Fruit fly (Drosophila melanogaster): Measurements from ENCODE around the gene GluRIID.

Gene GluRIID

DNA sequence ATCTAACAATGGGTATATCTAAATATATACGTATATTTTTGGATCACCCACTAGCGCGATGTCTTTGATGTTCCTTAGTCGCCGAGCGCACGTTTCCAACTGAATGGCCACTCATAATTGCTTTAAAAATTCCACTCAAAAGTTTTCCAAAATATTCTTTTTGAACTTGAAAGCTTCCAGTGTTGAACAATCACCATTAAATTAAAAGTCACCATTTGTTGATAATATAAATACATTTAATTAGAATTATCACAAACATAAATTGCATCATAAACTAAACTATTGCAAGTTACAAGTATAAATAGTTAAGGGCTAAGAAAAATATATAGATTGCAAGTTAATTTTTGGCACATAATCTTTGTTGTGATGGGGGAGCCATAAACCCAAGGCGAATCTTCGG, at the start of gene GluRIID:
TSS of gene GluRIID (minus strand) at position 101 of the 400 bp plus-strand sequence.
- TF ChIP-seq pan (optimal IDR thresholded peaks at IDR 0.05) = no peak
- TF ChIP-seq CG8478 (optimal IDR thresholded peaks at IDR 0.05) = no peak
- TF ChIP-seq Dll (optimal IDR thresholded peaks at IDR 0.05) = no peak
- no peak for TF ChIP-seq usp (GFP tag; optimal IDR thresholded peaks at IDR 0.05)
- no peak for TF ChIP-seq EcR (GFP tag; optimal IDR thresholded peaks at IDR 0.05)
- TF ChIP-seq psq (optimal IDR thresholded peaks at IDR 0.05) = no peak

DNA sequence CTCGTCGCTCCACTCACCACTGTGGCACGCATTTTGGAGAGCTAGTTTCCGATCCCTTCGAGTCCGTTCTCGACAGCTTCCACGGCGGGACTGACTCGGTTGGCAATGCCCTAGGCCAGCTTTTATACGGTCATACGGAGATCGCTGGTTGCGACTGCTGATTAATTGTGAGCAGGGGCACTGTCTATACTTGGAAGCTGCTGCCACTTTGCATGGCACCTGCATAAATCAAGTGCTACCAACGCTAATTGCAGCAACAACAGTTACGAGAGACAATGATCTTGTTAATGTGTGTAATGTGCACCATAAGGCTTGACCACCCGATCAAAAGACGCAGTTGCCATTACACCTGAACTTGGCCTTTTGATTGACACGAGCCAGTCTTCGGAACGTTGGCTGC, 25.0 kb upstream of the GluRIID start, which contains the start of gene CG4000:
TSS of gene CG4000 (minus strand) at position 101 of the 400 bp plus-strand sequence.
- no peak for TF ChIP-seq psq (optimal IDR thresholded peaks at IDR 0.05)
- no peak for TF ChIP-seq usp (GFP tag; optimal IDR thresholded peaks at IDR 0.05)
- no peak for TF ChIP-seq CG8478 (optimal IDR thresholded peaks at IDR 0.05)
- no peak for TF ChIP-seq Dll (optimal IDR thresholded peaks at IDR 0.05)
- TF ChIP-seq pan (optimal IDR thresholded peaks at IDR 0.05) = no peak
- no peak for TF ChIP-seq EcR (GFP tag; optimal IDR thresholded peaks at IDR 0.05)

DNA sequence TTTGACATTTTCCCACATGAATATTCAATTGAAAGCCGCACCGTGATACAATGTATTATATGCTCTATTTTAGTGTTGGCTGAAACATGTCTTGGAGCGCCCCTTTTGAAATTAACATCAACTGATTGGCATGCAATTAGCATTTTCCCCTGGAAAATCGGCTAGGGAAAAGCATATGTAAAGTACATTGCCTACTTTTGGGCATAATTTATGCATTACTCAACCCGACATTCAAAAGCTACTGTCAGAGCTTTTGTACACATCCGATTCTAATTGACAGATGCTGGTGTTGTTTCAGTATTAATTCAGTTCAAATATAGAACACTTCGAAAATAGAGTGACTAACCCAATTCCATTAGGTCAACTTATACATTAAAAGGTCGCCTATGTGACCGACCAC, 23.5 kb upstream of the GluRIID start:
- TF ChIP-seq CG8478 (optimal IDR thresholded peaks at IDR 0.05) (no peak), Dll (optimal IDR thresholded peaks at IDR 0.05) (no peak), EcR (GFP tag; optimal IDR thresholded peaks at IDR 0.05) (no peak), pan (optimal IDR thresholded peaks at IDR 0.05) (no peak), psq (optimal IDR thresholded peaks at IDR 0.05) (no peak), usp (GFP tag; optimal IDR thresholded peaks at IDR 0.05) (no peak)

DNA sequence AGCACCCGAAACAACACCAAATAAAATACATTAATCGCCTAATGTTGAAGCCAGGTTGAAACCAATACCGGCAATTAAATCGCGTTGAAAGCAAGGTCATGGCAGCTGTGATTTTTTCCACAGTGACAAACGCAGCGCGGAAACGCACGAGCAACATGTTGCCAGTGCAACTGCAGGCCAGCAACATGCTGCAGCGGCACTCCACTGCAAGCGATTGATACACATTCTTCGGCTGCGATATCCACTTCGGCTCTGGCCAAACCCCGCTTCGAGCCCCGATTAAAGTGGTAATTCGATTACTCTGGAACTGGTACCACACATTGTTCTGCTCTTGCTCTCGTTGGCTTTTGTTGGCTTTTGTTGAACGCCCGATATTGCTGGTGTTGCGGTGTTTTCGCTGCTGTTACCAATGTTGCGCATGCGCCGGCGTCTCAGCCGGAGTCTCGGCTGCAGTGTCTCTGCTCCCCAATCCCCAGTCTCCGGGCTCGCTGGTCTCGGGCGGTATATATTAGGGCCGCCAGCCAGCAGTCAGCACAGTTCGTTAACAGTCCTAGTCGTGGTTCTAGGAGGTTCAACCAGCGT, 16.9 kb upstream of the GluRIID start, which contains the start of gene Cpr92F:
TSS of gene Cpr92F (plus strand) at position 532 of the 582 bp plus-strand sequence.
- no peak for TF ChIP-seq Dll (optimal IDR thresholded peaks at IDR 0.05)
- TF ChIP-seq CG8478 (optimal IDR thresholded peaks at IDR 0.05) = no peak
- TF ChIP-seq usp (GFP tag; optimal IDR thresholded peaks at IDR 0.05) = no peak

DNA sequence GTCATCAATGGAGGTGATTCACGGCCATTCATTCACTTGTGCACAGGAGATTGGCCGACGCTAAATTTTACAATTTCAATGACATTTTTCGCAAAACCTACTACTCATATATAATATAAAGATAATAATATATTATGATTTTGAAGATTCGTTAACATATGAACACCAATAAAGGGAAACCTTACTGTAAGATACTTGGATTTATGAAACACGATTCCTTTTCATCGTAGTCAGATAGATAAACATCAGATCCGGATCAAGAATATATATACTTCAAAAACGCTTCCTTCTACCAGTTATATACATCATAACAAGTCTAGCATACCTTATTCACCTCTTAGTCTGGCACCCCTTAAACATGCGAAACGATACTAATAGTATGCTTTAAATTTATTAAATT, 7.6 kb upstream of the GluRIID start, which contains the start of gene Nep4:
TSS of gene Nep4 (minus strand) at position 101 of the 400 bp plus-strand sequence.
- TF ChIP-seq pan (optimal IDR thresholded peaks at IDR 0.05) (no peak), CG8478 (optimal IDR thresholded peaks at IDR 0.05) (no peak), usp (GFP tag; optimal IDR thresholded peaks at IDR 0.05) (no peak), Dll (optimal IDR thresholded peaks at IDR 0.05) (no peak), EcR (GFP tag; optimal IDR thresholded peaks at IDR 0.05) (no peak), psq (optimal IDR thresholded peaks at IDR 0.05) (no peak)

DNA sequence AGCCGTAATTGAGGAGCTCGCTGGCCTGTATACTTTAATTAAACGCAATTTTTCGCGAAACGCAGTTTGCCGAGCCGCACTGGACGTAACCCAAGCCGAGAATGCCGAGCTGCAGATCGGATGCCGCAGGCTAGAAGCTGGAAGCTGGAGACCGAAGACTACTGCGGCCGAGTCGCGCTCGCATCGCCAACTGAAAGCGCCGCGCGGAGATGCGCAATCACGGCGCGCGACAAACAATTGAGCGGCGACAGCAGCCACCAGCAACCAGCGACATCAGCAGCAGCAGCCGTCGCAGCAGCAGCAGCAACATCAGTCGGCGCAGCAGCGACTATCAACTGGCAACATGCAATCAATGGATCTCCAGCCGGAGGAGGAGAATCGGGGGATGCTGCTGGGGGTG, 4.4 kb upstream of the GluRIID start:
- TF ChIP-seq Dll (optimal IDR thresholded peaks at IDR 0.05) (no peak), CG8478 (optimal IDR thresholded peaks at IDR 0.05) (no peak), pan (optimal IDR thresholded peaks at IDR 0.05) (no peak)

DNA sequence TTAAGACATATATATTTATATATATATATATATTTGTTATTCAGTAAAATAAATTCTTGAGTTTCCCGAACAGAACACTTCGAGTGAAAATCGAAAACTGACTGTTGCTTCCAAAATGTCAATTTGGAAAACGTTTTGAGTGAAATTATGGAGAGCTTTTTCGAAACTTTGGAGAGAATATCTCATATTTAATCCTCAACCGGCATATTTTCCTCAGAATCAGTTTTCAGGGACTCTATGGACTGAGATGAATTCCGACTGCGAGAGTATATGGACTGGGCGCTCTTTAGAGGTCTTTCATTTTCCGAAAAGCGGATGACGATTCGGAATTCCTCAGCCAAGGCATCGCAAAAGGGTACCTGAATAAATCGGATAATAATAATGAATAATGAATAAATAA, 3.6 kb downstream of the GluRIID start, which contains the start of gene GluRIIE:
TSS of gene GluRIIE (minus strand) at position 101 of the 400 bp plus-strand sequence.
- TF ChIP-seq Dll (optimal IDR thresholded peaks at IDR 0.05) (no peak), CG8478 (optimal IDR thresholded peaks at IDR 0.05) (no peak), EcR (GFP tag; optimal IDR thresholded peaks at IDR 0.05) (no peak), pan (optimal IDR thresholded peaks at IDR 0.05) (no peak), psq (optimal IDR thresholded peaks at IDR 0.05) (no peak)

DNA sequence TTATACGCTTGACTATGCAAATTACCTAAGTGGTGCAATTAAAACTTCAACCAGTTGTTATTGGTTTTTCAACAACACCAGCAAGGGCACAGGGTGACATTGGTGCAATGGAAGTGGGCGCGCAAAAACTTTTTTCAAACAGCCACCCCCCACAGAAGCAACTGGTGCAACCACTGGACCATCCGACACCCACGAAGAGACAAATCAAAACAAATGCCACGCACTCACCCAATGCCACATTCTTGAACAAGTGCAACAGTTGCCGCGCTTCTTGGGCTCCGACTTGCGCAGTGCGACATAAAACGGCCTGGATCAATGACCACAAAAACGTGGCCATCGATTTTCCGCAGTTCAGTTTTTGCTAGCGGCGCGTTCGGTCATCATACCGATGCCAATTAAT, 16.5 kb downstream of the GluRIID start:
- TF ChIP-seq usp (GFP tag; optimal IDR thresholded peaks at IDR 0.05) (no peak), Dll (optimal IDR thresholded peaks at IDR 0.05) (no peak), pan (optimal IDR thresholded peaks at IDR 0.05) (no peak), CG8478 (optimal IDR thresholded peaks at IDR 0.05) (no peak), EcR (GFP tag; optimal IDR thresholded peaks at IDR 0.05) (no peak), psq (optimal IDR thresholded peaks at IDR 0.05) (no peak)

DNA sequence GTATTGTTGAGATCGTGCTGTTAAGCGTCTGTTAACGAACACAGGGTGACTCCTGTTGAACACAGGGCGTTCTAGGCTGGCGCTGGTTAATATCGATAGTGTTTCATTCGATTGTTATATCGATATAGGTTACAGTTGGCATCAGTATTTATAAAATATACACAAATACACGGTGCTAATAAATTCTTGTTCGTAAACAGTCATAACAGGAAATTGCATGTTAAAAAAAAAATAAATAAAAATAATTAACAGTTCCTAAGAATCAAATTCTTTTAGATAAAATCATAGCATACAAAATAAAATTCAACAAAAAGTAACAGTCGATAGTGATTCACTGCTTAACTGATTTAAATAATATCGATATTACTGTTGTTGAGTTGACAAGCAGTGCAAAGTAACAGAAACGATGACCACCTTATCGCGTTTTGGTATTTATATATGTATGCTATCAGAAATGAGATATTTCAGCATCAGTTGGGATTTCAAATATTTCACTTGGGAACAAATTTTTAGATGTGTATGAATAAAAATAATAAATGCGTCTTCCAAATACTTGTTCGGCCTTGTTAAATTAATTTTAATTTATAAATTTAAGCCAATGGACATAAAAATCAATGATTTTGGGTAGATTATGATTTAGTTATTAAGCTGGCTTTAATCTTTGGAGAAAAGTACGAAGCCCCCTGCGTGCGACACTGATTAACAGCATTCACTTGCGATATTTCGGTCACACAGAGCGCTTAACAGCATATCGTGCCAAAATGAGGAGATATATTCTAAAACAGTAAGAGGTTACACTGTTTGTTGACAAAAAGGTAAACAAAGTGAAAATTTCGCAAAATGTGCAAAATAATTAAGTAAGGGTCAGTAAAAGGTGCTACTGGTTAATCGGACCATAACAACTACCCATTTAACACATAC, 17.3 kb downstream of the GluRIID start, which contains the start of the genes Pi3K92E and Lrrk:
TSS of gene Pi3K92E (minus strand) at position 59 of the 921 bp plus-strand sequence.
TSS of gene Lrrk (plus strand) at position 807 of the 921 bp plus-strand sequence.
- no peak for TF ChIP-seq EcR (GFP tag; optimal IDR thresholded peaks at IDR 0.05)
- no peak for TF ChIP-seq CG8478 (optimal IDR thresholded peaks at IDR 0.05)
- TF ChIP-seq psq (optimal IDR thresholded peaks at IDR 0.05) = no peak
- TF ChIP-seq usp (GFP tag; optimal IDR thresholded peaks at IDR 0.05) = no peak
- no peak for TF ChIP-seq Dll (optimal IDR thresholded peaks at IDR 0.05)
- TF ChIP-seq pan (optimal IDR thresholded peaks at IDR 0.05) = no peak

DNA sequence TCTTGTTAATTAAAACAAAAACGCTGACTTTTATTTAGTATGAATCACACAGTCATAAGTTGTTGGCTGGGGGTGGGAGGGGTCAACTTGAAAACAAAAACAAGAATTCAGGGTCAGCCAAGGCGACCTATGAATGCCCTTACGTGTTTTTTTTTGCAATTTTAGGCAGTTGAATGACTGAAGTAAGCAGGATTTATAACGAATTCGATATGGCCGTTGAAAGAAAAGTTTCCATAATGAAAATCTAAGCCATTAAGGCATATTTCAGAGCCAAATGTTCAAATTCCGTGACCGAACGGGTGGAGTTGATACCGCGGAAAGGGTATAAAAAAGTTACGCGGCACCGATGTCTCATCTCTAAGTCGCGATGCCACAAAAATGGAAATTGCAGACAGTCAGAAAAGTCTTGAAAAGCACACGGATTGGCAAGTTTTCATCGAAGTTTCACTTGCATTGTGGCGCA, 18.2 kb downstream of the GluRIID start:
- TF ChIP-seq psq (optimal IDR thresholded peaks at IDR 0.05) (no peak), usp (GFP tag; optimal IDR thresholded peaks at IDR 0.05) (no peak), pan (optimal IDR thresholded peaks at IDR 0.05) (no peak), CG8478 (optimal IDR thresholded peaks at IDR 0.05) (no peak), EcR (GFP tag; optimal IDR thresholded peaks at IDR 0.05) (no peak), Dll (optimal IDR thresholded peaks at IDR 0.05) (no peak)

DNA sequence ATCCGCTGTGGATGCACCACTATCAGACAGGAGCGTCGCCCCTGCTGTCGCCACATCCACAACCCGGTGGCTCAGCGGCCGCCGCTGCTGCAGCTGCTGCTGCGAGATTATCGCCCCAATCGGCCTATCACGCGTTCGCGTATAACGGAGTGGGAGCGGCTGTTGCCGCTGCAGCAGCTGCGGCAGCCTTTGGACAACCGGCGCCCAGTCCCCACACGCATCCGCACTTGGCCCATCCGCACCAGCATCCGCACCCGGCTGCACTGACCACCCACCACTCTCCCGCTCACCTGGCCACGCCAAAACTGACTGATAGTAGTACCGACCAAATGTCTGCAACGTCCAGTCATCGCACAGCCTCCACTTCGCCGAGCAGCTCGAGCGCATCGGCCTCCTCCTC, 26.1 kb downstream of the GluRIID start:
- no peak for TF ChIP-seq EcR (GFP tag; optimal IDR thresholded peaks at IDR 0.05)
- no peak for TF ChIP-seq usp (GFP tag; optimal IDR thresholded peaks at IDR 0.05)
- TF ChIP-seq pan (optimal IDR thresholded peaks at IDR 0.05) = no peak
- no peak for TF ChIP-seq psq (optimal IDR thresholded peaks at IDR 0.05)
- TF ChIP-seq Dll (optimal IDR thresholded peaks at IDR 0.05) = no peak
- TF ChIP-seq CG8478 (optimal IDR thresholded peaks at IDR 0.05) = no peak
